Worm (Caenorhabditis elegans) whole organism, L4 larva: ENCODE results near the gene scl-2.

ENCODE experiments used
- F44E2.7 ChIP-seq: fragments of 200-800 bp; sonication (Bioruptor generic); IDR thresholded peaks from 2 replicates; pipeline ENCODE4 v2.1.2; 2022; ENCODE audit warnings: missing genetic modification characterization, missing compliant biosample characterization
- F49E8.2 ChIP-seq: sonication (generic microtip); optimal IDR thresholded peaks from 2 replicates; lab custom pipeline; 2016; ENCODE audit warnings: missing compliant biosample characterization, mild to moderate bottlenecking, missing genetic modification characterization, borderline replicate concordance
- Y5F2A.4 ChIP-seq: fragments of 200-800 bp; sonication (Bioruptor generic); optimal IDR thresholded peaks from 2 replicates; lab custom pipeline; 2018; ENCODE audit warnings: mild to moderate bottlenecking, missing genetic modification characterization, missing compliant biosample characterization
- ZK546.5 ChIP-seq, 2 experiments: sonication (generic microtip); optimal IDR thresholded peaks; 2 replicates each; lab custom pipeline; 2017; ENCODE audit warnings: missing biosample characterization in 2 of 2, missing genetic modification characterization in 2 of 2
- aha-1 ChIP-seq: fragments of 150-350 bp; peaks from one replicate; lab custom pipeline; 2014; ENCODE audit warnings: missing biosample characterization, missing genetic modification characterization
- aly-2 ChIP-seq: sonication (generic microtip); optimal IDR thresholded peaks from 2 replicates; lab custom pipeline; 2018; ENCODE audit warnings: missing biosample characterization, missing genetic modification characterization
- attf-4 ChIP-seq: sonication (generic microtip); optimal IDR thresholded peaks from 3 replicates; lab custom pipeline; 2017; ENCODE audit warnings: missing biosample characterization, missing genetic modification characterization
- ceh-28 ChIP-seq: fragments of 150-350 bp; optimal IDR thresholded peaks from 2 replicates; lab custom pipeline; 2014; ENCODE audit warnings: missing biosample characterization, missing genetic modification reagents, missing genetic modification characterization
- ceh-62 ChIP-seq: sonication (generic microtip); optimal IDR thresholded peaks from 2 replicates; lab custom pipeline; 2017; ENCODE audit warnings: missing biosample characterization, missing genetic modification characterization
- ces-1 ChIP-seq: fragments of 150-350 bp; sonication (generic microtip); optimal IDR thresholded peaks from 4 replicates; lab custom pipeline; 2014; ENCODE audit warnings: missing biosample characterization, missing genetic modification reagents, missing genetic modification characterization
- daf-12 ChIP-seq: fragments of 150-350 bp; optimal IDR thresholded peaks from 2 replicates; lab custom pipeline; 2014; ENCODE audit warnings: missing biosample characterization, missing genetic modification reagents, missing genetic modification characterization
- daf-16 ChIP-seq, 3 experiments: sonication (generic microtip); optimal IDR thresholded peaks; 2 replicates each; lab custom pipeline; 2016 to 2017; ENCODE audit warnings: missing genetic modification characterization in 3 of 3, missing genetic modification reagents in 3 of 3, mild to moderate bottlenecking in 2 of 3, missing compliant biosample characterization in 2 of 3, missing biosample characterization in 1 of 3, moderate library complexity in 1 of 3
- dmd-9 ChIP-seq: fragments of 200-800 bp; sonication (Bioruptor generic); IDR thresholded peaks from 2 replicates; pipeline ENCODE4 v1.3.6; 2022; ENCODE audit warnings: missing genetic modification reagents, missing genetic modification characterization, missing compliant biosample characterization
- duxl-1 ChIP-seq: sonication (generic microtip); optimal IDR thresholded peaks from 2 replicates; lab custom pipeline; 2016; ENCODE audit warnings: mild to moderate bottlenecking, missing genetic modification characterization, moderate library complexity, missing compliant biosample characterization; ENCODE audit not compliant: poor library complexity
- dve-1 ChIP-seq: sonication (generic microtip); optimal IDR thresholded peaks from 2 replicates; lab custom pipeline; 2017; ENCODE audit warnings: antibody characterized with exemption, mild to moderate bottlenecking, missing genetic modification characterization, missing compliant biosample characterization; ENCODE audit not compliant: insufficient read depth
- egl-27 ChIP-seq: sonication (generic microtip); optimal IDR thresholded peaks from 3 replicates; lab custom pipeline; 2017; ENCODE audit warnings: missing biosample characterization, missing genetic modification reagents, missing genetic modification characterization
- egl-43 ChIP-seq: fragments of 200-800 bp; sonication (Bioruptor generic); IDR thresholded peaks from 2 replicates; pipeline ENCODE4 v1.3.6; 2022; ENCODE audit warnings: missing genetic modification reagents, missing genetic modification characterization, missing compliant biosample characterization
- hif-1 ChIP-seq, 2 experiments: sonication (generic microtip); optimal IDR thresholded peaks; 2 replicates each; lab custom pipeline; 2016 to 2017; ENCODE audit warnings: missing compliant biosample characterization in 2 of 2, missing genetic modification characterization in 2 of 2, missing genetic modification reagents in 2 of 2, missing genotype in 2 of 2, mild to moderate bottlenecking in 1 of 2
- hmg-1.1 ChIP-seq: fragments of 200-800 bp; sonication (Bioruptor generic); IDR thresholded peaks from 2 replicates; pipeline ENCODE4 v1.3.6; 2022; ENCODE audit warnings: missing genetic modification reagents, missing genetic modification characterization, missing compliant biosample characterization
- lim-7 ChIP-seq: fragments of 200-800 bp; sonication (Bioruptor generic); IDR thresholded peaks from 2 replicates; pipeline ENCODE4 v1.3.6; 2022; ENCODE audit warnings: missing genetic modification characterization, missing compliant biosample characterization
- lin-1 ChIP-seq: fragments of 200-800 bp; sonication (Bioruptor generic); IDR thresholded peaks from 2 replicates; pipeline ENCODE4 v1.3.6; 2022; ENCODE audit warnings: missing genetic modification reagents, missing genetic modification characterization, missing compliant biosample characterization
- lin-13 ChIP-seq: fragments of 150-350 bp; optimal IDR thresholded peaks from 2 replicates; lab custom pipeline; 2014; ENCODE audit warnings: missing biosample characterization, missing genetic modification reagents, missing genetic modification characterization
- lin-29 ChIP-seq: fragments of 200-800 bp; sonication (Bioruptor generic); IDR thresholded peaks from 2 replicates; pipeline ENCODE4 v1.3.6; 2022; ENCODE audit warnings: missing genetic modification reagents, missing genetic modification characterization, missing compliant biosample characterization
- lir-3 ChIP-seq: sonication (generic microtip); optimal IDR thresholded peaks from 2 replicates; lab custom pipeline; 2016; ENCODE audit warnings: mild to moderate bottlenecking, missing genetic modification characterization, missing compliant biosample characterization
- lsy-2 ChIP-seq, 2 experiments: fragments of 150-350 bp in 1 of 2; sonication (generic microtip) in 1 of 2; optimal IDR thresholded peaks; 2 replicates each; lab custom pipeline; 2014 to 2017; ENCODE audit warnings: missing biosample characterization in 2 of 2, missing genetic modification characterization in 2 of 2
- mep-1 ChIP-seq: fragments of 150-350 bp; sonication (generic microtip); optimal IDR thresholded peaks from 3 replicates; lab custom pipeline; 2014; ENCODE audit warnings: missing biosample characterization, missing genetic modification characterization
- saeg-2 ChIP-seq: fragments of 200-800 bp; sonication (Bioruptor generic); IDR thresholded peaks from 2 replicates; pipeline ENCODE4 v1.3.6; 2022; ENCODE audit warnings: missing genetic modification reagents, missing genetic modification characterization, missing compliant biosample characterization
- set-16 ChIP-seq: fragments of 200-800 bp; sonication (Bioruptor generic); IDR thresholded peaks from 2 replicates; pipeline ENCODE4 v1.3.6; 2022; ENCODE audit warnings: missing genetic modification reagents, missing genetic modification characterization, missing compliant biosample characterization
- snpc-1.2 ChIP-seq: fragments of 200-800 bp; sonication (Bioruptor generic); IDR thresholded peaks from 2 replicates; pipeline ENCODE4 v1.3.6; 2022; ENCODE audit warnings: missing genetic modification reagents, missing genetic modification characterization, missing compliant biosample characterization
- spr-1 ChIP-seq: sonication (generic microtip); optimal IDR thresholded peaks from 2 replicates; lab custom pipeline; 2016; ENCODE audit warnings: mild to moderate bottlenecking, missing genetic modification characterization, missing compliant biosample characterization
- spr-3 ChIP-seq: fragments of 200-800 bp; sonication (Bioruptor generic); optimal IDR thresholded peaks from 2 replicates; lab custom pipeline; 2018; ENCODE audit warnings: mild to moderate bottlenecking, missing genetic modification characterization, missing compliant biosample characterization
- zag-1 ChIP-seq: fragments of 150-350 bp; optimal IDR thresholded peaks from 2 replicates; lab custom pipeline; 2014; ENCODE audit warnings: missing biosample characterization, missing genetic modification characterization
- ztf-11 ChIP-seq: fragments of 150-350 bp; optimal IDR thresholded peaks from 2 replicates; lab custom pipeline; 2014; ENCODE audit warnings: missing biosample characterization, missing genetic modification characterization
- ztf-7 ChIP-seq: fragments of 150-350 bp; optimal IDR thresholded peaks from 2 replicates; lab custom pipeline; 2014; ENCODE audit warnings: missing biosample characterization, missing genetic modification characterization

Gene scl-2

DNA sequence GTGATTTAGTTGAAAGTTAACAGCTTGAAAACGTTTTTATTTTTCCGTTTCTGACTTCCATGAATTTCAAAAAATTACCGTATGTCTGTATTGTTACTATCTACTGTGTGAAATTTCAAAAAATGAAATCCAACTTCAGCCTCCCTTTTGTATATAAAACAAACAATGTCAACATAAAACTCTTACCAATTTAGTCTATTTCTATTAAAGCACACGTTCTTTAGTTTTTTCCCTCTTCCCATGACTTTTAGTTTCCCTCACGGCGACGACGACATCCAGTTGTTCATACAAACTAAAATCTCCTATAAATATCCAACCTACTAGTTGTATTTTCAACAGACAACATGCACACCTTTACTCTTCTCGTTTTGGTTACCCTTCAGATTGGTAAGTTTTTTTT, 1.8 kb downstream of the scl-2 start, which contains the start of gene scl-3:
scl-3 (plus strand) TSS at position 301 of the 400 bp plus-strand sequence.
- TF ChIP-seq Y5F2A.4 (GFP tag; lab: Kevin White, UChicago), result no peak
- no peak for TF ChIP-seq ztf-11 (tag; lab: Kevin White, UChicago)
- no peak for TF ChIP-seq saeg-2 (GFP tag; lab: Robert Waterston, UW)
- no peak for TF ChIP-seq attf-4 (tag; lab: Kevin White, UChicago)
- TF ChIP-seq dmd-9, result no peak
- TF ChIP-seq duxl-1 (tag; lab: Kevin White, UChicago), result no peak
- no peak for TF ChIP-seq ztf-7
- peak; percentile 20 for TF ChIP-seq aha-1 (tag; lab: Kevin White, UChicago)

DNA sequence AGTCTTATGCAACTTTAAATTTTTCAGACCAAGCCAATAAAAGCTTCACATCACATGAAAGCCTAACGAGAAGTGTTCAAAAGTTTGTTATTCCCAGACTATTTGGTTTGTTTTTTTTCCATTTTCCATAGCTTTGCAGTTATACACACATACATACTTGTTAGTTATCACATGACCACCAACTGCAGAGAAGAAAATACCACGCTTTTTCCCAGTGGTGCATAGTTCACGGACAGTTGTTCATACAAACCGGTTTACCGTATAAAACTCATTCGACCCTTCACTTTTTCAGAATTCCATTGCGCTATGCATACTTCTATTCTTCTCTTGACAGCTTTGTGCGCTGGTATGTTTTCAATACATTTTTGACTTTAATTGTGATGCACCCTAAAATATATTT, 6.2 kb downstream of the scl-2 start, which contains the start of gene scl-5:
scl-5 (plus strand) TSS at position 301 of the 400 bp plus-strand sequence.
- TF ChIP-seq zag-1 (tag; lab: Kevin White, UChicago), result no peak
- no peak for TF ChIP-seq ces-1 (GFP tag; lab: Kevin White, UChicago)
- no peak for TF ChIP-seq daf-12 (tag; lab: Kevin White, UChicago)
- TF ChIP-seq lir-3 (tag; lab: Kevin White, UChicago), result no peak
- no peak for TF ChIP-seq daf-16 (GFP tag; optimal IDR thresholded peaks at IDR 0.05; lab: Kevin White, UChicago)
- TF ChIP-seq daf-16 (tag; optimal IDR thresholded peaks at IDR 0.05; lab: Kevin White, UChicago), result no peak
- TF ChIP-seq dve-1 (tag; lab: Kevin White, UChicago), result no peak

DNA sequence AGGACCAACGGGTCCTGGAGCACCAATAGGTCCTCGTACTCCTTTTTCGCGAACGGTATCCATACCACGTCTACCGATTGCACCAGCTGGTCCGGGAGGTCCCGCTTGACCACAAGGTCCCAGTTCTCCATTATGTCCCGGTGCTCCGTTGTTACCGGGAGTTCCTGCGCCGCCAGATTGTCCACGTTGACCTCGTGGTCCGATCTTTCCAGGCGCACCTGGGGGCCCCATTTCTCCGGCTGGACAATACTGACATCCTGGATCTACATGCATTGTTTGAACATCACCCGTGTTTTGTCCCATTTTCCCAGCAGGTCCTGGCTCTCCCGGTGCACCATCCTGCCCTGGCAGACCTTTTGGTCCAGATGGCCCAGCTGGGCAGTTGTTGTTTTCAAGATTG, 8.5 kb downstream of the scl-2 start:
- no peak for TF ChIP-seq ceh-28 (tag; lab: Kevin White, UChicago)
- TF ChIP-seq daf-12 (tag; lab: Kevin White, UChicago), result no peak
- TF ChIP-seq aha-1 (tag; lab: Kevin White, UChicago), result peak; percentile 80
- TF ChIP-seq set-16 (GFP tag; lab: Robert Waterston, UW), result peak; percentile 68; the same call in 1 of the 2 replicates
- 0 out of 2 replicates have a peak, but pooled peaks have one; percentile 36 for TF ChIP-seq egl-43 (GFP tag; lab: Robert Waterston, UW)
- TF ChIP-seq, all 104 proteins: peak for 3

DNA sequence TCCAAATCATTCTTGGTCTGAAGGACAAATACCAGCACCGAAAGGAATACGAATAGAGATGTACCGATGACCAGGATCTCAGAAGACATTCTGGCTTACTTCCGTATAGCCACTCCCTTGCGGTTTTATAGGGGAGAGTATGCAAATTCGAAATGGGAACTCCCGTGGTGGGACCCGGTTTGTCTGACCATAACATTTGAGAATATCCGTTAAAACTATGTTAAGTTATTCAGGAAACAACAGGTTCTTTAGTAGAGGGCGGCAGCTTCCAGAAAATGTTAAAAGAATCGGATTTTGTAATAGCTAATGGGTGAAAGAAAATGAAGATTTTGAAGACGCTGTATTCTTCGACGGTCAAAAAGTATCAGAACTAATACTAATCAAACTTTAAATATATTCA, 9.7 kb downstream of the scl-2 start, which contains the start of gene col-131:
col-131 (minus strand) TSS at position 101 of the 400 bp plus-strand sequence.
- TF ChIP-seq aly-2 (tag; lab: Kevin White, UChicago), result no peak
- no peak for TF ChIP-seq ztf-11 (tag; lab: Kevin White, UChicago)
- TF ChIP-seq hif-1 (tag; optimal IDR thresholded peaks at IDR 0.05; lab: Kevin White, UChicago), result no peak
- TF ChIP-seq mep-1, result no peak
- no peak for TF ChIP-seq hmg-1.1 (GFP tag; lab: Robert Waterston, UW)
- no peak for TF ChIP-seq egl-43 (GFP tag; lab: Robert Waterston, UW)
- TF ChIP-seq egl-27 (tag; lab: Kevin White, UChicago), result no peak
- no peak for TF ChIP-seq snpc-1.2 (GFP tag; lab: Robert Waterston, UW)
- TF ChIP-seq lin-29 (GFP tag; lab: Robert Waterston, UW), result no peak
- no peak for TF ChIP-seq ceh-62 (tag; lab: Kevin White, UChicago)
- TF ChIP-seq F49E8.2, result no peak
- no peak for TF ChIP-seq spr-3 (GFP tag; lab: Kevin White, UChicago)
- no peak for TF ChIP-seq lin-1 (GFP tag; lab: Robert Waterston, UW)
- no peak for TF ChIP-seq ZK546.5 (tag; optimal IDR thresholded peaks at IDR 0.05; lab: Kevin White, UChicago)
- TF ChIP-seq lim-7, result no peak
- TF ChIP-seq spr-1, result no peak
- no peak for TF ChIP-seq lsy-2 (tag; optimal IDR thresholded peaks at IDR 0.05; lab: Kevin White, UChicago)
- no peak for TF ChIP-seq F44E2.7 (GFP tag; lab: Robert Waterston, UW)
- TF ChIP-seq lin-13 (GFP tag; lab: Kevin White, UChicago), result no peak
- TF ChIP-seq, all 104 proteins: peak for 0
